Worm (Caenorhabditis elegans) whole organism, young adult: ENCODE data around the gene nspb-11.

Source experiments
- C17E4.6 ChIP-seq: fragments of 200-800 bp; sonication (Bioruptor generic); IDR thresholded peaks from 2 replicates; pipeline ENCODE4 v1.3.6; 2022; ENCODE audit warnings: missing genetic modification reagents, missing genetic modification characterization, missing compliant biosample characterization
- F22D6.2 ChIP-seq: sonication (generic microtip); optimal IDR thresholded peaks from 2 replicates; lab custom pipeline; 2016; ENCODE audit warnings: mild to moderate bottlenecking, missing genetic modification characterization, missing compliant biosample characterization
- F23B12.7 ChIP-seq: sonication (generic microtip); optimal IDR thresholded peaks from 2 replicates; lab custom pipeline; 2017; ENCODE audit warnings: missing genetic modification characterization, mild to moderate bottlenecking, missing compliant biosample characterization, antibody characterized with exemption, moderate library complexity; ENCODE audit not compliant: insufficient read depth
- F33H1.4 ChIP-seq: fragments of 200-800 bp; sonication (Bioruptor generic); IDR thresholded peaks from 2 replicates; pipeline ENCODE4 v1.3.6; 2022; ENCODE audit warnings: missing genetic modification reagents, missing genetic modification characterization, missing compliant biosample characterization
- F39B2.1 ChIP-seq: fragments of 200-800 bp; sonication (Bioruptor generic); IDR thresholded peaks from 2 replicates; pipeline ENCODE4 v1.3.6; 2022; ENCODE audit warnings: missing genetic modification reagents, missing genetic modification characterization, missing compliant biosample characterization
- F57A8.1 ChIP-seq: fragments of 200-800 bp; sonication (Bioruptor generic); optimal IDR thresholded peaks from 2 replicates; lab custom pipeline; 2018; ENCODE audit warnings: mild to moderate bottlenecking, missing genetic modification characterization, moderate library complexity, missing compliant biosample characterization
- K11D2.4 ChIP-seq: fragments of 200-800 bp; sonication (Bioruptor generic); IDR thresholded peaks from 2 replicates; pipeline ENCODE4 v1.3.6; 2022; ENCODE audit warnings: missing genetic modification reagents, missing genetic modification characterization, missing compliant biosample characterization
- K12H6.12 ChIP-seq: fragments of 200-800 bp; sonication (Bioruptor generic); optimal IDR thresholded peaks from 2 replicates; lab custom pipeline; 2018; ENCODE audit warnings: mild to moderate bottlenecking, missing genetic modification characterization, missing compliant biosample characterization
- T26A5.8 ChIP-seq: sonication (generic microtip); optimal IDR thresholded peaks from 2 replicates; lab custom pipeline; 2016; ENCODE audit warnings: missing genetic modification characterization, missing compliant biosample characterization
- Y79H2A.3 ChIP-seq: fragments of 200-800 bp; sonication (Bioruptor generic); conservative IDR thresholded peaks from 2 replicates; pipeline ENCODE4 v1.3.6; 2022; ENCODE audit warnings: missing genetic modification reagents, missing genetic modification characterization, missing compliant biosample characterization
- atf-7 ChIP-seq: sonication (generic microtip); optimal IDR thresholded peaks from 2 replicates; lab custom pipeline; 2017; ENCODE audit warnings: mild to moderate bottlenecking, missing genetic modification characterization, missing compliant biosample characterization
- athp-1 ChIP-seq: sonication (generic microtip); optimal IDR thresholded peaks from 2 replicates; lab custom pipeline; 2017; ENCODE audit warnings: mild to moderate bottlenecking, missing genetic modification characterization, missing compliant biosample characterization
- bed-2 ChIP-seq: fragments of 200-800 bp; sonication (Bioruptor generic); IDR thresholded peaks from 2 replicates; pipeline ENCODE4 v1.3.6; 2022; ENCODE audit warnings: missing genetic modification reagents, missing genetic modification characterization, missing compliant biosample characterization
- die-1 ChIP-seq: sonication (generic microtip); optimal IDR thresholded peaks from 2 replicates; lab custom pipeline; 2016; ENCODE audit warnings: missing genotype, mild to moderate bottlenecking, missing genetic modification characterization, missing compliant biosample characterization
- dox-1 ChIP-seq: fragments of 200-800 bp; sonication (Bioruptor generic); IDR thresholded peaks from 2 replicates; pipeline ENCODE4 v1.3.6; 2022; ENCODE audit warnings: missing genetic modification reagents, missing genetic modification characterization, missing compliant biosample characterization
- egrh-3 ChIP-seq: fragments of 200-800 bp; sonication (Bioruptor generic); IDR thresholded peaks from 2 replicates; pipeline ENCODE4 v1.3.6; 2022; ENCODE audit warnings: missing genetic modification reagents, missing genetic modification characterization, missing compliant biosample characterization
- ets-4 ChIP-seq: fragments of 200-800 bp; sonication (Bioruptor generic); optimal IDR thresholded peaks from 2 replicates; lab custom pipeline; 2018; ENCODE audit warnings: mild to moderate bottlenecking, missing genetic modification characterization, missing compliant biosample characterization
- fkh-3 ChIP-seq: sonication (generic microtip); optimal IDR thresholded peaks from 2 replicates; lab custom pipeline; 2016; ENCODE audit warnings: mild to moderate bottlenecking, missing genetic modification characterization, missing compliant biosample characterization
- hlh-12 ChIP-seq: sonication (generic microtip); optimal IDR thresholded peaks from 2 replicates; lab custom pipeline; 2016; ENCODE audit warnings: missing genetic modification characterization, missing compliant biosample characterization
- hsf-1 ChIP-seq: fragments of 200-800 bp; sonication (Bioruptor generic); IDR thresholded peaks from 2 replicates; pipeline ENCODE4 v1.3.6; 2022; ENCODE audit warnings: missing genetic modification reagents, missing genetic modification characterization, missing compliant biosample characterization
- lin-35 ChIP-seq, 3 experiments: fragments of 150-350 bp in 2 of 3; sonication (generic microtip) in 1 of 3; optimal IDR thresholded peaks; 2 replicates each; lab custom pipeline; 2014 to 2018; ENCODE audit warnings: missing biosample characterization in 3 of 3, missing genetic modification characterization in 3 of 3, missing genetic modification reagents in 3 of 3
- lsl-1 ChIP-seq: fragments of 200-800 bp; sonication (Bioruptor generic); optimal IDR thresholded peaks from 2 replicates; lab custom pipeline; 2018; ENCODE audit warnings: mild to moderate bottlenecking, missing genetic modification characterization, moderate library complexity, missing compliant biosample characterization
- madf-3 ChIP-seq: fragments of 200-800 bp; sonication (Bioruptor generic); IDR thresholded peaks from 2 replicates; pipeline ENCODE4 v1.3.6; 2022; ENCODE audit warnings: missing genetic modification reagents, missing genetic modification characterization, missing compliant biosample characterization
- mcd-1 ChIP-seq: fragments of 200-800 bp; sonication (Bioruptor generic); IDR thresholded peaks from 2 replicates; pipeline ENCODE4 v1.3.6; 2022; ENCODE audit warnings: missing genetic modification reagents, missing genetic modification characterization, missing compliant biosample characterization
- mel-28 ChIP-seq: sonication (generic microtip); optimal IDR thresholded peaks from 2 replicates; lab custom pipeline; 2016; ENCODE audit warnings: borderline replicate concordance, mild to moderate bottlenecking, missing genetic modification characterization, missing compliant biosample characterization
- mes-4 ChIP-seq: sonication (generic microtip); optimal IDR thresholded peaks from 2 replicates; lab custom pipeline; 2016; ENCODE audit warnings: missing genotype, missing genetic modification characterization, missing compliant biosample characterization
- nfya-1 ChIP-seq: sonication (generic microtip); optimal IDR thresholded peaks from 2 replicates; lab custom pipeline; 2017; ENCODE audit warnings: antibody characterized with exemption, missing compliant biosample characterization, missing genetic modification characterization, borderline replicate concordance; ENCODE audit not compliant: insufficient read depth
- repo-1 ChIP-seq: sonication (generic microtip); optimal IDR thresholded peaks from 2 replicates; lab custom pipeline; 2017; ENCODE audit warnings: mild to moderate bottlenecking, missing genetic modification characterization, missing compliant biosample characterization
- snpc-1.1 ChIP-seq: sonication (generic microtip); optimal IDR thresholded peaks from 2 replicates; lab custom pipeline; 2017; ENCODE audit warnings: missing genetic modification characterization, mild to moderate bottlenecking, missing compliant biosample characterization, antibody characterized with exemption, moderate library complexity, missing genotype, missing genetic modification reagents; ENCODE audit not compliant: insufficient read depth
- snpc-1.3 ChIP-seq: sonication (generic microtip); optimal IDR thresholded peaks from 2 replicates; lab custom pipeline; 2017; ENCODE audit warnings: missing genetic modification characterization, mild to moderate bottlenecking, missing compliant biosample characterization, antibody characterized with exemption, moderate library complexity, missing genotype, missing genetic modification reagents; ENCODE audit not compliant: insufficient read depth
- snpc-3.4 ChIP-seq: sonication (generic microtip); optimal IDR thresholded peaks from 2 replicates; lab custom pipeline; 2017; ENCODE audit warnings: missing genetic modification characterization, mild to moderate bottlenecking, missing compliant biosample characterization, antibody characterized with exemption, moderate library complexity, missing genotype, missing genetic modification reagents
- tbx-9 ChIP-seq: sonication (generic microtip); optimal IDR thresholded peaks from 2 replicates; lab custom pipeline; 2016; ENCODE audit warnings: borderline replicate concordance, missing genetic modification characterization, inconsistent platforms, missing compliant biosample characterization
- unc-130 ChIP-seq: sonication (generic microtip); optimal IDR thresholded peaks from 2 replicates; lab custom pipeline; 2016; ENCODE audit warnings: missing genetic modification reagents, missing genetic modification characterization, missing compliant biosample characterization
- unc-62 ChIP-seq: fragments of 150-350 bp; optimal IDR thresholded peaks from 2 replicates; lab custom pipeline; 2014; ENCODE audit warnings: missing biosample characterization, missing genetic modification reagents, missing genetic modification characterization
- zfh-2 ChIP-seq: fragments of 200-800 bp; sonication (Bioruptor generic); conservative IDR thresholded peaks from 2 replicates; pipeline ENCODE4 v1.3.6; 2022; ENCODE audit warnings: missing genetic modification reagents, missing genetic modification characterization, missing compliant biosample characterization
- ztf-28 ChIP-seq: fragments of 200-800 bp; sonication (Bioruptor generic); IDR thresholded peaks from 2 replicates; pipeline ENCODE4 v1.3.6; 2022; ENCODE audit warnings: missing genetic modification reagents, missing genetic modification characterization, missing compliant biosample characterization
- ztf-6 ChIP-seq: fragments of 200-800 bp; sonication (Bioruptor generic); IDR thresholded peaks from 2 replicates; pipeline ENCODE4 v1.3.6; 2022; ENCODE audit warnings: missing genetic modification reagents, missing genetic modification characterization, missing compliant biosample characterization

The nspb-11 gene

DNA sequence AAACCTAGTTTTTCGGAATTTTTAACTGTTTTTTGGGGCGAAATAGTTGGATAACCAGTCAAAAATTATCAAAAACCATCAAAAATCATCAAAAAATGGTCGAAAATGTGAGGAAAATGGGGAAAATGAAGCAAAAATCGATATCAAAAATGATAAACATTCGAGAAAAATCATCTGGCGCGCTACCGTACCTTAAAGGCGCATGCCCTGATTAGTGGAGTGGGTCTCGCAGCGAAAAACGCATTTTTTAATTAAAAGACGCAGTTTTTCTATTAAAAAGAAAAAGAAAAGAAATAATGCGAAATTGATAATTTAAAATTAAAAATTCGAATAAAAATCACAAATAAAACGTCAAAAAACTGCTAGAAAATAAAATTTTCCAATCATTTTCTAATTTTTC lies 26.8 kb upstream of the nspb-11 start, which contains the start of gene F35C5.1 (continued):
- no peak for TF ChIP-seq snpc-1.3
- peak; percentile 77 for TF ChIP-seq snpc-3.4 (tag; lab: Kevin White, UChicago)
- no peak for TF ChIP-seq repo-1
- TF ChIP-seq F23B12.7 = no peak
- no peak for TF ChIP-seq ets-4
- TF ChIP-seq hlh-12 (tag; lab: Kevin White, UChicago) = no peak
- TF ChIP-seq K12H6.12 (tag; lab: Kevin White, UChicago) = no peak
- TF ChIP-seq C17E4.6 (GFP tag; lab: Robert Waterston, UW) = no peak
- TF ChIP-seq egrh-3 = no peak
- TF ChIP-seq Y79H2A.3 (GFP tag; lab: Robert Waterston, UW) = no peak
- no peak for TF ChIP-seq tbx-9 (tag; lab: Kevin White, UChicago)
- no peak for TF ChIP-seq madf-3 (GFP tag; lab: Robert Waterston, UW)
- no peak for TF ChIP-seq ztf-6 (GFP tag; lab: Robert Waterston, UW)

DNA sequence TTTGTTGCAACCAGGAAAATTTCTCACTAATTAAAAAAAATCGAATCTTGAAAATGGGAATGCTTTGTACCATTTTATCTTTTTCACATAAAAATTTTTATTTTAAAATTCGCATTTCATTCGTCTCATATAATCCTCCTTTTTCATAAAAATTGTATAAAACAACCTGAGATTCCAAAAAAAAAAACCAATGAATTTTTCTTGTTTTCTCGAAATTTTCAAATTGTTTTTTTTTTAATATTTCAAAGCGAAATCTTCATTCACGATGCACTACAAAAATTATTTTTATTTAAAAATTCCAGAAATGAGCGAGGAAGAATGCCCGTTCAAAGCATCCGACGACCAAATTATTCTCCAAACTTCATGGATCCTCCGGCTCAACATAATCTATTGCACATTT lies 22.2 kb upstream of the nspb-11 start, which contains the start of gene sra-14:
Gene sra-14, plus strand, starts transcription at position 301 of the 400 bp plus-strand sequence.
- TF ChIP-seq bed-2 (no peak), unc-62 (GFP tag; lab: Kevin White, UChicago) (no peak), F57A8.1 (GFP tag; lab: Kevin White, UChicago) (no peak), egrh-3 (no peak), lsl-1 (no peak), mes-4 (no peak), K12H6.12 (tag; lab: Kevin White, UChicago) (no peak), zfh-2 (GFP tag; lab: Robert Waterston, UW) (no peak), F22D6.2 (tag; lab: Kevin White, UChicago) (no peak), dox-1 (no peak), hsf-1 (GFP tag; lab: Robert Waterston, UW) (no peak), K11D2.4 (GFP tag; lab: Robert Waterston, UW) (no peak), athp-1 (tag; lab: Kevin White, UChicago) (no peak), fkh-3 (tag; lab: Kevin White, UChicago) (no peak), snpc-1.1 (tag; lab: Kevin White, UChicago) (no peak), F39B2.1 (GFP tag; lab: Robert Waterston, UW) (no peak)

DNA sequence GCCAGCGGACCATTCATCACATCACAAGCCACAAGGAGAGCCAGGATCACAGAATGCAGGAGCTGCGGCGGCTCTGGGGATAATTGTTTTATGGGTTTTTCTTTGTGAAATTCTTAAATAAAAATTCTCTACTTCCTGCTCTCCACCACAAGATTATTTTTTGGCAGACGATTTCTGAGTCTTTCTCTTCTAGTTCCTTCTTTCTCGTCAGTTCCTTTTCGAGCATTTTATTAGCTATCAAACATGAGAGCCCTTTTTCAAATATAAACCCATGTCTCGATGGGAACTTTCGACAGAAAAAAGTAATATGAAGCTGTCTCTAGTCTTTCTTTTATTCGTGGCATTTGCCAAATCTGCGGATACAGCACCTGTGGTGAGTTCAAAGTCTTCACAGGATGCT lies 18.7 kb upstream of the nspb-11 start, which contains the start of gene F35C5.3:
Gene F35C5.3, plus strand, starts transcription at position 301 of the 400 bp plus-strand sequence.
- TF ChIP-seq nfya-1 (no peak), unc-130 (GFP tag; lab: Kevin White, UChicago) (no peak), ztf-6 (GFP tag; lab: Robert Waterston, UW) (no peak), tbx-9 (tag; lab: Kevin White, UChicago) (no peak), mel-28 (no peak), die-1 (tag; lab: Kevin White, UChicago) (no peak), ztf-28 (GFP tag; lab: Robert Waterston, UW) (no peak), T26A5.8 (no peak), F33H1.4 (GFP tag; lab: Robert Waterston, UW) (no peak), atf-7 (tag; lab: Kevin White, UChicago) (no peak), lin-35 (GFP tag; optimal IDR thresholded peaks at IDR 0.05; lab: Kevin White, UChicago) (no peak), mcd-1 (GFP tag; lab: Robert Waterston, UW) (no peak)
